Worm (Caenorhabditis elegans): ENCODE results near the gene C48A7.16.

- TF ChIP-seq alr-1 (tag; optimal IDR thresholded peaks at IDR 0.05): no peak
- no peak for TF ChIP-seq unc-39 (tag; optimal IDR thresholded peaks at IDR 0.05)
- TF ChIP-seq ama-1 (optimal IDR thresholded peaks at IDR 0.05): no peak
- TF ChIP-seq unc-62 (GFP tag; optimal IDR thresholded peaks at IDR 0.05): no peak
- TF ChIP-seq ztf-4 (tag; optimal IDR thresholded peaks at IDR 0.05): no peak
- TF ChIP-seq nhr-237 (tag; optimal IDR thresholded peaks at IDR 0.05): no peak
- TF ChIP-seq lsy-2 (tag; optimal IDR thresholded peaks at IDR 0.05): no peak
- no peak for TF ChIP-seq ceh-82 (tag; optimal IDR thresholded peaks at IDR 0.05)
Observed at ce11 chrIV:7428998-7429397, 23.7 kb downstream of the C48A7.16 start.
